Worm (Caenorhabditis elegans) whole organism, mixed stage, embryonic: ENCODE data around the gene B0035.18.

Experiments used
- M03D4.4 ChIP-seq: sonication (generic microtip); optimal IDR thresholded peaks from 2 replicates; lab custom pipeline; 2017; ENCODE audit warnings: mild to moderate bottlenecking, missing genetic modification characterization, missing compliant biosample characterization
- ces-1 ChIP-seq: fragments of 150-350 bp; optimal IDR thresholded peaks from 2 replicates; lab custom pipeline; 2014; ENCODE audit warnings: missing biosample characterization, missing genetic modification reagents, missing genetic modification characterization
- drap-1 ChIP-seq: fragments of 200-800 bp; sonication (Bioruptor generic); optimal IDR thresholded peaks from 3 replicates; lab custom pipeline; 2018; ENCODE audit warnings: mild to moderate bottlenecking, missing genetic modification characterization, missing compliant biosample characterization
- flh-1 ChIP-seq: fragments of 200-800 bp; sonication (Bioruptor generic); optimal IDR thresholded peaks from 2 replicates; lab custom pipeline; 2018; ENCODE audit warnings: mild to moderate bottlenecking, missing genetic modification characterization, moderate library complexity, missing compliant biosample characterization
- nhr-28 ChIP-seq: fragments of 150-350 bp; optimal IDR thresholded peaks from 2 replicates; lab custom pipeline; 2014; ENCODE audit warnings: missing biosample characterization, missing genetic modification characterization
- nhr-76 ChIP-seq: sonication (generic microtip); optimal IDR thresholded peaks from 2 replicates; lab custom pipeline; 2017; ENCODE audit warnings: missing biosample characterization, missing genetic modification characterization
- sem-2 ChIP-seq: fragments of 200-800 bp; sonication (Bioruptor generic); optimal IDR thresholded peaks from 2 replicates; lab custom pipeline; 2018; ENCODE audit warnings: mild to moderate bottlenecking, missing genetic modification characterization, missing compliant biosample characterization
- snpc-4 ChIP-seq: fragments of 150-350 bp; optimal IDR thresholded peaks from 2 replicates; lab custom pipeline; 2014; ENCODE audit warnings: missing biosample characterization, missing genetic modification characterization
- unc-39 ChIP-seq: fragments of 150-350 bp; optimal IDR thresholded peaks from 2 replicates; lab custom pipeline; 2014; ENCODE audit warnings: missing biosample characterization, missing genetic modification characterization
- ztf-11 ChIP-seq: fragments of 150-350 bp; optimal IDR thresholded peaks from 2 replicates; lab custom pipeline; 2014; ENCODE audit warnings: missing biosample characterization, missing genetic modification characterization

ce11 chrIV:11336180-11336579, 16.1 kb downstream of the B0035.18 start:
- TF ChIP-seq unc-39 (tag; lab: Kevin White, UChicago) (no peak), drap-1 (GFP tag; lab: Kevin White, UChicago) (no peak), nhr-28 (tag; lab: Kevin White, UChicago) (no peak), snpc-4 (tag; lab: Kevin White, UChicago) (no peak), nhr-76 (tag; lab: Kevin White, UChicago) (no peak), sem-2 (GFP tag; lab: Kevin White, UChicago) (no peak), flh-1 (GFP tag; lab: Kevin White, UChicago) (no peak), ztf-11 (tag; lab: Kevin White, UChicago) (no peak), ces-1 (GFP tag; lab: Kevin White, UChicago) (no peak), M03D4.4 (tag; lab: Kevin White, UChicago) (no peak)
